Worm (Caenorhabditis elegans) whole organism, L2 larva: Measurements from ENCODE around the gene clec-148.

ENCODE experiments used
- C34F6.9 ChIP-seq: fragments of 150-350 bp; optimal IDR thresholded peaks from 2 replicates; lab custom pipeline; 2014; ENCODE audit warnings: missing biosample characterization, missing genetic modification characterization
- F13H6.1 ChIP-seq: sonication (generic microtip); optimal IDR thresholded peaks from 2 replicates; lab custom pipeline; 2016; ENCODE audit warnings: missing genetic modification characterization, missing compliant biosample characterization
- R02D3.7 ChIP-seq: fragments of 150-350 bp; optimal IDR thresholded peaks from 2 replicates; lab custom pipeline; 2014; ENCODE audit warnings: missing biosample characterization, missing genetic modification characterization
- Y55F3AM.14 ChIP-seq: fragments of 200-800 bp; sonication (Bioruptor generic); optimal IDR thresholded peaks from 2 replicates; lab custom pipeline; 2018; ENCODE audit warnings: mild to moderate bottlenecking, missing genetic modification characterization, missing compliant biosample characterization
- ZK546.5 ChIP-seq: sonication (generic microtip); optimal IDR thresholded peaks from 2 replicates; lab custom pipeline; 2017; ENCODE audit warnings: missing biosample characterization, missing genetic modification characterization
- alr-1 ChIP-seq: fragments of 150-350 bp; optimal IDR thresholded peaks from 2 replicates; lab custom pipeline; 2014; ENCODE audit warnings: missing biosample characterization, missing genetic modification characterization
- aly-2 ChIP-seq: fragments of 150-350 bp; optimal IDR thresholded peaks from 2 replicates; lab custom pipeline; 2014; ENCODE audit warnings: missing biosample characterization, missing genetic modification characterization
- blmp-1 ChIP-seq: sonication (generic microtip); optimal IDR thresholded peaks from 2 replicates; lab custom pipeline; 2017; ENCODE audit warnings: missing genetic modification characterization, mild to moderate bottlenecking, missing compliant biosample characterization, antibody characterized with exemption, moderate library complexity; ENCODE audit not compliant: insufficient read depth
- ceh-16 ChIP-seq: fragments of 150-350 bp; optimal IDR thresholded peaks from 2 replicates; lab custom pipeline; 2014; ENCODE audit warnings: missing biosample characterization, missing genetic modification characterization
- ceh-82 ChIP-seq: fragments of 150-350 bp; optimal IDR thresholded peaks from 2 replicates; lab custom pipeline; 2014; ENCODE audit warnings: missing biosample characterization, missing genetic modification characterization
- crh-2 ChIP-seq: sonication (generic microtip); optimal IDR thresholded peaks from 2 replicates; lab custom pipeline; 2017; ENCODE audit warnings: missing biosample characterization, missing genetic modification characterization
- egl-27 ChIP-seq: sonication (generic microtip); optimal IDR thresholded peaks from 3 replicates; lab custom pipeline; 2017; ENCODE audit warnings: missing biosample characterization, missing genetic modification reagents, missing genetic modification characterization
- elt-3 ChIP-seq: sonication (generic microtip); optimal IDR thresholded peaks from 2 replicates; lab custom pipeline; 2017; ENCODE audit warnings: missing biosample characterization, missing genetic modification characterization
- fos-1 ChIP-seq: fragments of 150-350 bp; optimal IDR thresholded peaks from 2 replicates; lab custom pipeline; 2014; ENCODE audit warnings: missing biosample characterization, missing genetic modification characterization
- gmeb-1 ChIP-seq: fragments of 150-350 bp; optimal IDR thresholded peaks from 2 replicates; lab custom pipeline; 2014; ENCODE audit warnings: missing biosample characterization, missing genetic modification characterization
- lsy-2 ChIP-seq, 2 experiments: fragments of 150-350 bp in 1 of 2; sonication (generic microtip) in 1 of 2; optimal IDR thresholded peaks; 2 replicates each; lab custom pipeline; 2014 to 2017; ENCODE audit warnings: missing biosample characterization in 2 of 2, missing genetic modification characterization in 2 of 2
- nhr-10 ChIP-seq: sonication (generic microtip); optimal IDR thresholded peaks from 2 replicates; lab custom pipeline; 2017; ENCODE audit warnings: missing biosample characterization, missing genetic modification characterization
- nhr-12 ChIP-seq: fragments of 150-350 bp; optimal IDR thresholded peaks from 2 replicates; lab custom pipeline; 2014; ENCODE audit warnings: missing biosample characterization, missing genetic modification characterization
- nhr-21 ChIP-seq: fragments of 150-350 bp; optimal IDR thresholded peaks from 2 replicates; lab custom pipeline; 2014; ENCODE audit warnings: missing biosample characterization, missing genetic modification characterization
- nhr-23 ChIP-seq: fragments of 150-350 bp; optimal IDR thresholded peaks from 2 replicates; lab custom pipeline; 2014; ENCODE audit warnings: missing biosample characterization, missing genetic modification reagents, missing genetic modification characterization
- nhr-237 ChIP-seq: fragments of 150-350 bp; optimal IDR thresholded peaks from 2 replicates; lab custom pipeline; 2014; ENCODE audit warnings: missing biosample characterization, missing genetic modification characterization
- nhr-25 ChIP-seq: fragments of 150-350 bp; sonication (generic microtip); optimal IDR thresholded peaks from 3 replicates; lab custom pipeline; 2014; ENCODE audit warnings: missing biosample characterization, missing genetic modification characterization
- nhr-6 ChIP-seq: fragments of 150-350 bp; optimal IDR thresholded peaks from 2 replicates; lab custom pipeline; 2014; ENCODE audit warnings: missing biosample characterization, missing genetic modification characterization
- nhr-77 ChIP-seq: fragments of 150-350 bp; optimal IDR thresholded peaks from 2 replicates; lab custom pipeline; 2014; ENCODE audit warnings: missing biosample characterization, missing genetic modification characterization
- peb-1 ChIP-seq: fragments of 150-350 bp; optimal IDR thresholded peaks from 2 replicates; lab custom pipeline; 2014; ENCODE audit warnings: missing biosample characterization, missing genetic modification characterization
- sem-4 ChIP-seq: fragments of 150-350 bp; optimal IDR thresholded peaks from 2 replicates; lab custom pipeline; 2014; ENCODE audit warnings: missing biosample characterization, missing genetic modification reagents, missing genetic modification characterization
- skn-1 ChIP-seq: sonication (generic microtip); optimal IDR thresholded peaks from 2 replicates; lab custom pipeline; 2017; ENCODE audit warnings: missing biosample characterization, missing genetic modification characterization
- sma-3 ChIP-seq: sonication (generic microtip); optimal IDR thresholded peaks from 2 replicates; lab custom pipeline; 2016; ENCODE audit warnings: missing genetic modification reagents, missing genetic modification characterization, missing compliant biosample characterization
- sma-9 ChIP-seq, 2 experiments: fragments of 150-350 bp in 1 of 2; sonication (generic microtip) in 1 of 2; optimal IDR thresholded peaks; 2 replicates each; lab custom pipeline; 2014 to 2016; ENCODE audit warnings: missing genetic modification characterization in 2 of 2, mild to moderate bottlenecking in 1 of 2, missing biosample characterization in 1 of 2, missing compliant biosample characterization in 1 of 2, missing genetic modification reagents in 1 of 2, moderate library complexity in 1 of 2
- snpc-4 ChIP-seq: fragments of 150-350 bp; optimal IDR thresholded peaks from 2 replicates; lab custom pipeline; 2014; ENCODE audit warnings: missing biosample characterization, missing genetic modification characterization
- unc-39 ChIP-seq: fragments of 150-350 bp; optimal IDR thresholded peaks from 2 replicates; lab custom pipeline; 2014; ENCODE audit warnings: missing biosample characterization, missing genetic modification characterization
- unc-55 ChIP-seq: fragments of 150-350 bp; sonication (generic microtip); optimal IDR thresholded peaks from 3 replicates; lab custom pipeline; 2014; ENCODE audit warnings: missing biosample characterization, missing genetic modification reagents, missing genetic modification characterization
- unc-62 ChIP-seq: fragments of 150-350 bp; optimal IDR thresholded peaks from 2 replicates; lab custom pipeline; 2014; ENCODE audit warnings: missing biosample characterization, missing genetic modification reagents, missing genetic modification characterization
- zag-1 ChIP-seq: fragments of 150-350 bp; optimal IDR thresholded peaks from 2 replicates; lab custom pipeline; 2014; ENCODE audit warnings: missing biosample characterization, missing genetic modification characterization
- ztf-1 ChIP-seq: fragments of 200-800 bp; sonication (Bioruptor generic); conservative IDR thresholded peaks from 2 replicates; pipeline ENCODE4 v1.3.6; 2022; ENCODE audit warnings: missing genetic modification characterization, missing compliant biosample characterization
- ztf-4 ChIP-seq: fragments of 150-350 bp; optimal IDR thresholded peaks from 2 replicates; lab custom pipeline; 2014; ENCODE audit warnings: missing biosample characterization, missing genetic modification characterization

clec-148 gene

DNA sequence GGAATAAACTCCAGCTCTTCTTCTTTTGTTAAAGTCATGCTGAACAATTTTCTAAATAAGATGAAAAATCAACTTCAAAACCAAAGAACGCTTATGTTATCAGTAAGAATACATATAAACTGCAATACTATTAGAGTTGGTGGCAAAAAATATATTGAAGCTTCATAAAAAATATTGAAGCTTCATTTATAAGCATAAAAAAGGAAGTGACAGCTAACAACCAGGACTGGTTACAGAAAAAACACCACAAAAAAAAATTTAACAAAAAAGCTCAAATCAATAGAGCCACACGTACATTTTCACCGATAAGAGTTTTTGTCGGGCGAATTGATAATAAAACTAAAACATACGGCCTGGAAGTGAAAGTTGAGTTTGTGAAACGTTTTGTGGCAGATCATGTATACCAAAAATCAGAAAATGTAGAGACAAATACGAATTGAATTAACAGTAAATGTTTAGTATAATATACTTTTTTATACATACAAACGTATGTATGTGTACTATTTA is 28.0 kb downstream of the clec-148 start, which contains the start of gene sqst-5:
TSS of gene sqst-5 (minus strand) at position 51 of the 507 bp plus-strand sequence.
- TF ChIP-seq egl-27 (tag; lab: Kevin White, UChicago) (no peak), ztf-1 (GFP tag; lab: Robert Waterston, UW) (no peak), nhr-237 (tag; lab: Kevin White, UChicago) (no peak), aly-2 (tag; lab: Kevin White, UChicago) (no peak), ceh-82 (no peak), ztf-4 (tag; lab: Kevin White, UChicago) (no peak), alr-1 (no peak), nhr-23 (tag; lab: Kevin White, UChicago) (no peak), nhr-10 (tag; lab: Kevin White, UChicago) (no peak), nhr-21 (tag; lab: Kevin White, UChicago) (no peak), fos-1 (tag; lab: Kevin White, UChicago) (peak; percentile 65), sem-4 (tag; lab: Kevin White, UChicago) (no peak), gmeb-1 (tag; lab: Kevin White, UChicago) (peak; percentile 4), nhr-6 (tag; lab: Kevin White, UChicago) (no peak), F13H6.1 (tag; lab: Kevin White, UChicago) (no peak)

ce11 chrIII:146369-146768 is 29.3 kb downstream of the clec-148 start, which contains the start of gene fbxb-84:
Gene fbxb-84, minus strand, starts transcription at chrIII:146469.
- TF ChIP-seq ZK546.5 (tag; lab: Kevin White, UChicago) (no peak), fos-1 (tag; lab: Kevin White, UChicago) (no peak), nhr-12 (tag; lab: Kevin White, UChicago) (no peak)

DNA sequence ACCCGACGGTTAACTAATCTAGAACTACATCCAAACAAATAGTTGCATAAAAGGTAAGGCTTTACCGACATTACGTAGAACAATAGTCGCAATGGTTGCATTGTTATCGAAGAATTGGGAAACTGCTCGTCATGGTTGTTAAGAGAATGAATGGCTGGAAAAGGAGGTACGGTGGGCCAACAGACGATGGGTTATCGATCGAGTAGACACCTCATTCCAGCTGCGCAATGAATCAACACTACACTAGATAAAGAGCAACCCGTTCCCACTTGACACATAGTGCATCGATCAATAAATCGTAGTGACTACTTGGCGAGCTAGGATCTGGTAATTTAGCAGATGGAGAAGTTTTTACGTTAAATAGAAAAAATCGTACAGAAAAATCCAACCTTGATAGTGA is 30.6 kb downstream of the clec-148 start, which contains the start of the genes T17A3.12 and fbxb-83:
TSS of gene T17A3.12 (minus strand) at position 101 of the 400 bp plus-strand sequence.
TSS of gene fbxb-83 (minus strand) at position 134 of the 400 bp plus-strand sequence.
- TF ChIP-seq fos-1 (tag; lab: Kevin White, UChicago) (no peak), unc-62 (GFP tag; lab: Kevin White, UChicago) (no peak), egl-27 (tag; lab: Kevin White, UChicago) (no peak), nhr-10 (tag; lab: Kevin White, UChicago) (no peak), Y55F3AM.14 (GFP tag; lab: Kevin White, UChicago) (no peak), sma-3 (GFP tag; lab: Kevin White, UChicago) (no peak), lsy-2 (tag; optimal IDR thresholded peaks at IDR 0.05; lab: Kevin White, UChicago) (no peak), zag-1 (tag; lab: Kevin White, UChicago) (no peak), unc-55 (GFP tag; lab: Kevin White, UChicago) (no peak), nhr-6 (tag; lab: Kevin White, UChicago) (no peak)
- TF ChIP-seq, all 48 proteins: peak for 0

- no peak for TF ChIP-seq nhr-77
- no peak for TF ChIP-seq snpc-4 (tag; lab: Kevin White, UChicago)
- no peak for TF ChIP-seq peb-1 (tag; lab: Kevin White, UChicago)
- TF ChIP-seq alr-1 = no peak
- TF ChIP-seq elt-3 (tag; lab: Kevin White, UChicago) = no peak
- no peak for TF ChIP-seq gmeb-1 (tag; lab: Kevin White, UChicago)
- TF ChIP-seq nhr-12 (tag; lab: Kevin White, UChicago) = no peak
- TF ChIP-seq fos-1 (tag; lab: Kevin White, UChicago) = no peak
- TF ChIP-seq nhr-25 (tag; lab: Kevin White, UChicago) = no peak
- no peak for TF ChIP-seq nhr-6 (tag; lab: Kevin White, UChicago)
- no peak for TF ChIP-seq crh-2 (tag; lab: Kevin White, UChicago)
These were observed 32.5 kb downstream of the clec-148 start, which contains the start of gene fbxb-82 for ce11 chrIII:143121-143520. Gene fbxb-82, minus strand, starts transcription at chrIII:143221.

- TF ChIP-seq egl-27 (tag; lab: Kevin White, UChicago) (no peak), ceh-16 (no peak), C34F6.9 (no peak), skn-1 (tag; lab: Kevin White, UChicago) (no peak), snpc-4 (tag; lab: Kevin White, UChicago) (no peak), nhr-23 (tag; lab: Kevin White, UChicago) (no peak), elt-3 (tag; lab: Kevin White, UChicago) (no peak), alr-1 (no peak), blmp-1 (tag; lab: Kevin White, UChicago) (no peak), F13H6.1 (tag; lab: Kevin White, UChicago) (no peak), unc-39 (tag; lab: Kevin White, UChicago) (no peak), R02D3.7 (tag; lab: Kevin White, UChicago) (no peak), nhr-10 (tag; lab: Kevin White, UChicago) (no peak), sma-9 (GFP tag; optimal IDR thresholded peaks at IDR 0.05; lab: Kevin White, UChicago) (no peak), sma-9 (tag; optimal IDR thresholded peaks at IDR 0.05; lab: Kevin White, UChicago) (no peak), unc-55 (GFP tag; lab: Kevin White, UChicago) (no peak), ZK546.5 (tag; lab: Kevin White, UChicago) (no peak)
These were observed 34.7 kb downstream of the clec-148 start, which contains the start of gene fbxb-81 for ce11 chrIII:140904-141303. Gene fbxb-81, minus strand, starts transcription at chrIII:141217.
